Fruit fly (Drosophila melanogaster): Measurements from ENCODE around the gene CG7992.

CG7992 gene

DNA sequence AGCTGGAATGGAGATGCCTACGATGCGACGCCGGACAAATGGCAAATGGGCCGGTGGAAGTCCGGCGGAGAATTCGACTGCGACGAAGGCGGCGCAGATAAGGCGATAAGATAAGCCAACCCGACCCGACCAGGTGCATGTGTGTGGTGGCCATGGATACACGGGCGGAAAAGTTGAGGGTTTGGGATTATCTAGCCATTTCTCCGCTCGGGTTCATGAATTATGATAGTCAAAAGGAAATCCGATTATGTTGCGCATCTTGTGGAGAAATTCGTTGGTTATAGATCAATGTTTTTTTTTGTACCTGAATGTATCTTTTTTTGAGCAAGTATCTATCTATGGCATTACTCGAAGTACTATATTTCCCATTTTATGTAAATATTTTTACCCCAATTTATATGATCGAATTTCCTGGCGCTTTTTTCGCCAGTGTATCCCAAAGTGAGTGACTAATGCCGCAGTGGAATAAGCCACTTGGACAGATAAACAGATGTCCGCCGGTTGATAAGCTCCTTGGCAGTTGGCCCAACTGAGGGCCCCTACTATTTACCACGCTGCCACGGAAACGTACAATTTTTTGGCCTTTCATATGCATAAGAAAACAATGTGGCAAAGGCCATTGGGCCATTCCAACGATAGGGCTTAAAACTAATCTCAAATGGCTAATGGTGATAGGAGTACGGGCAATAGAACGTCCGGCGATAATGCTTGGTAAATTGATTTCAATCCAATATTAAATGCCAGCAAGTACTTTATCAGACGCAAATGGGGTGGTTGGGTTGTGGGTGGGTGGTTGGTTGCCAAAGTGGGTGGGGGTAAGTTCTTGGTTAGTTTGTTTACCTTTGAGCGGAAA lies at the start of gene CG7992:
CG7992 (minus strand) TSS at position 51 of the 853 bp plus-strand sequence.
- peak; percentile 90 for TF ChIP-seq noc (tag; optimal IDR thresholded peaks at IDR 0.05)

DNA sequence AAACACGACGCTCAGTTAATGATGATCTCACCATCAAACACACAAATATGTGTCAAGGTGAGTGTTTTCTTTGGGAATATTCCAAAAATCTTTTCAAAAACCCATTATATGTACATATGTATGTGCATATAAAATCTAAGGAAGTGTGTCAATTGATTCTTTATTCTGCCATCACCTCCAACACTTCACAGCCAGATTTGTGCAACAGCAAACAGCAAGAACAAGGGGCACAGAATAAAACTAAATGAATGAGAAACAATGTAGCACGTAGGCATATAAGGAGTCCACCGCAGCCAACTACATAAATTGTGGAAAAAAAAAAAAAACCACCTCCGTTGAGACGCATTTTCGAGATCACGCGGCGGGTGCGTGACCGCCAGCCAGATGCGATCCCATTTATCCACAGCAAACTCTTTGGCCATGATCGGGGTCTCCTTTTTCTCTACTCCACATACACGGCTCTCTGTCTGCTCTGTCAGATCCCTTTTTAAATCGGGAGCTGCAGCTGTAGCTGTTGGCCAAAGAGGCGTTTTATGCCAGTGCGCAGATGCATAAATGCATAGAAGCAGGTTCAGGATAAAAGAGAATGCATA lies 48.9 kb upstream of the CG7992 start:
- TF ChIP-seq noc (tag; optimal IDR thresholded peaks at IDR 0.05): no peak

DNA sequence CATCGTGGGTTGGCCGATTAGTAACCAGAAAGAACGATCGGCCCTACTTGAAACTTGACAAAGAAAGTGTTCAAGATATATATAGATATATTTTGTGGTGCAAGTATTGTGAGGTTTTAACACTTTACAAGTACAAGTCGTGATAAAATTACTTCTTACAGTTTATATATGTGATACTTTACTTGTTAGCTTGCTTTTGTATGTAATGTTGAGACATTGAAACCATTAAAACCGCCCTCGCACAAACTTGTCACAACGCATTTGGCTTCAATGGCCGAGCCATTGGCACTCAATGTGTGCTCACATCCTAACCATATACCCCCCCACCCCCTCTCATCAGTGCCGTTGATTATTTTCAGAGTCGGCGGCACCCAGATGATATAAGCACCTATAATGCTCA lies 47.9 kb upstream of the CG7992 start:
- TF ChIP-seq noc (tag; optimal IDR thresholded peaks at IDR 0.05): no peak

DNA sequence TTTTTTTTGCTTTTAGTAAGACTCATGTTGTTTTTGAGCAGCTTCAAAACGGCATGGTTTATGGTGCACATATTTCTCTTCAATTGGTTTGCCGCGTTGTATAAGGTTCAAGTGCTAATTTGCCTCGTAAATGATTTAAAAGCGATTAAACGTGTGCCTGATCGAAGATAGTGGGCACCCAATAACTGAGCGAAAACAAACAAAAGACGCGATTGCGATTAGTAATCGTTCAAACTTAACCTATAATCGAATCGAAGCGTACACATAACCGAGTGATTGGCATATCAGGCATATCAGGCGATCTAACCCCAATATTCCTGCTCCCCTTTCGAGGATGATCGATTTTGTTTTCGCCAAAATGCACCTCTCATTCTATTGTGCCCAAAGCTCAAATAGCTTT lies 47.0 kb upstream of the CG7992 start:
- peak; percentile 29 for TF ChIP-seq noc (tag; optimal IDR thresholded peaks at IDR 0.05)

DNA sequence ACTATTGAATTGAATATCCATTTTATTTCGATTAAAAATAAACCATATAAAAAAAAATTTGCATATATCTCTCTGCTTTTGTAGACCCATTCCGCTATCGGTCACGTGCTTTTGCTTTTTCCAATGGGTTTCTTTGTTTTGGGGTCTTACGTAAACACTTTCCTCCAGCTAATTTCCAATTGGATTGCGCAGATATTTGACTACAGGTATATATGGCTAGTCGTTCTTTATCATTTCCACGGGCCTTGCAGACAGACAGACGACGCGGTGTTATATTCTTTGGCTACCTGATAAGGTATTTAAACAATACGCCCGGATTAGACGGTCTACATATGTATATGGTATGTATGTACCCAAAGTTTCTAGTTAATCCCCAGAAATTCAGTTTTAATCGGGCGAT lies 46.3 kb upstream of the CG7992 start:
- TF ChIP-seq noc (tag; optimal IDR thresholded peaks at IDR 0.05): no peak

DNA sequence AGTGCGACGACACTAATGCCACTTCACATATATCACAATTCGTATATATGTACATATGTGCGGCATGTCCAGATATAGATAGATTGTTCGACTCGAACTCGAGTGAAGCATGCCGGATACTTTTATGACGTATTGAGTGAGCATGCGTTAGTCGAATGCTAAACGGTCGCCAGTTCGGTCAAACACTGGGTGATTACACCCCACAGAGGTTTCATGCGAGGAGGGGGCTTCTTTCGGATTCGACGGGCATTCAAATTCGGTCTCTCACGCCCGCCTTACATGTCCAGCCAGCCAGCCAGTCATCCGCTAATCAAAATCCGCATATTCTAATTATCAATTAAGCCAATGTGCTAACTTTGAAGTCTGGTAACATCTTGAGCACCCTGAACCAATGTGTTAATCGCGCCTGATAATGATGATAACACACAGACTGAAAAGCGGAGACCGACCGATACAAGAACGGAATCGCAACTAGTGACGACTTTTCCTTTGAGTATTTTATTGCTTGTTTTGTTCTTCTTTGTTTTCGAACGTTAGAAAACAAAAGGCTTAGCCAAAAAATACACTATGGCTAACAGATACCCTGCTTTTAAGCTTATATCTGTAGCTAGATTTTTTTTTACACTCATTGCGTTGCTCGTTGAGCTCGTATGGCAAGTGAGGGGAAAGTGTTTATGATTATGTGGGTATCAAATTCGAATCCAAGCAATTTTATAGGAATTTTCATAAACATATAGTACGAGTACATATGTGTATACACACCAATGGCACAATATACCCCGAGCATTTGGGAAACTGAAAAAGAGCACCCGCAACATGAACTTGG lies 44.9 kb upstream of the CG7992 start:
- TF ChIP-seq noc (tag; optimal IDR thresholded peaks at IDR 0.05): peak; percentile 76

DNA sequence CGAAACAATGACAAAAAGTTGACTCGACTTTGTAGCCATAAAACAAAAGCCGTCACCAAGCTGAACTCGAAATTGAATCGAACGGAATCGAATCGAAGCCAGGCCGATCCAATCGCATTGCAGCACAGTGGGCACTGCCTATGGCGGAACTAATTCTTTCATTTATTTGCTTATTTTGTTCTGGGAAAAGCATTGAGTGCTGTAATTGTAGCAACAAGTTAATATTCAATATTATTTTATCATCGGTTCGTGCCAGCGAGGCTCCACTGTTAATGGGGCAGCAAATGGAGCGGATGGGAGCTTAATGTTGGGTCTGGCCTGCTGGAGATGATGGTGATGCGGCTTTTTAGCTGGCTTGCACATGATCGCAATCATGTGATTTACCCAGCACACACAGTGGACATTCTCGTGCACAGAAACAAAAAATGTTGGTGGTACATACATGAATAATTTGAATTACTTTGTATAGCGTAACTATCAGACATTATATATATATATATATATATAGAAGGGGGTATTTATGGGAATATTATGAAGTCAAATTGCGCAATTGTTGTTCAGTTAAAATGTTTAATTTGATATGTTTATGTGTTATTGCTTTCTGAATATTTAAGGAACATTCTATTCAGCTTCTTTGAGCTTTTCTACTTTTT lies 42.4 kb upstream of the CG7992 start:
- peak; percentile 62 for TF ChIP-seq noc (tag; optimal IDR thresholded peaks at IDR 0.05)

DNA sequence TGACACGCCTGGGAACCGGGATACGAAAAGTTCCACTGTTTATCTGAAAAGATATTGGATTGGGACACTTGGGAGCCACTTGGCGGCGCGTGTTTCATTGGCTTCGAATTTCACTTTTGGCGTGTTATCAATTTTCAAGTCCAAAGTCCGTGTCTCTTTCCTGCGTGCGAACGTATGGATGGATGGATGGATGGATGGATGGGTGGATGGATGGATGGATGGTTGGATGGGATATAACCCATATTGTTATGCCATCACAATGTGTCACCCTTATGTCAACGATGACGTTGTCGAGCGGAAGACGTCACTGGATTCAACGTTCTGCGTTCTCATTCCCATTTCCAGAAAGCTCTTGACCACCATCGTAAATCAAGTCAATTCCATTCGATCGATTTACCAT lies 40.7 kb upstream of the CG7992 start:
- no peak for TF ChIP-seq noc (tag; optimal IDR thresholded peaks at IDR 0.05)

DNA sequence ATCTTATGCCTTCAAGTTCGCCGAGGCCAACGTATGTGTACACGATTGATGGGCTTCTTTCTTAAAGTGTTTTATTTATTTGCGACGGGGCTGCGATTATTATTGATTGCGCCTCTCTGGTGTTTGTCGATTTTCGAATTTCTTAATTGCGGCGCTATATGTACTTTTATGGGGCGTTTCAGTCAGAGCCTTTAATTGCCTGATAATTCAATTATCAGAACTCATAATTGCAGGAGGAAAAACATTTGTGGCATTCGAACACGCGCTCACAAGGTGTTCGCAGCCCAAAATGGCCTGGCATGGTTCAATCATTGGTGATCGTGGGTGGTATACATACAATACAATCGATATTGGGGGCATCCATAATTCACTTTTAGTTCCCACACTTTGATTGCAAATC lies 39.2 kb upstream of the CG7992 start:
- TF ChIP-seq noc (tag; optimal IDR thresholded peaks at IDR 0.05): peak; percentile 3

DNA sequence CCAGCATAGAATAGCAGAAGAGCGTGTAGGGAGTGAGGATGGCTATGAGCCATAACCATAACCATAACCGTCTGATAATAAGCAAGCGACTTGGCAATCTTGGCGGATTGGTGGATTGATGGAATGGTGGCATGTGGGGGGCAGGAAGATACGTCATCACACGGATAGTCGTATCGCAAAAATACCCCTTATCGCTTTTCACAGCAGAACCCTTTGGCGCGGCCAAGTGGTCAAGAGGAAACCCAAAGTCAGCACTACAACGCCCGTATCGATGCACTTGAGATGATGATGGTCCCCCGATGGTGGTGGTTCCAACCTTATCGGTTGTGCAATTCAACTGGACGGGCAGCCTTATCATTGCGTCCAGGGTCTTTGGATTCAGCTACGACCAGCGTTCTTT lies 38.4 kb upstream of the CG7992 start:
- peak; percentile 4 for TF ChIP-seq noc (tag; optimal IDR thresholded peaks at IDR 0.05)

DNA sequence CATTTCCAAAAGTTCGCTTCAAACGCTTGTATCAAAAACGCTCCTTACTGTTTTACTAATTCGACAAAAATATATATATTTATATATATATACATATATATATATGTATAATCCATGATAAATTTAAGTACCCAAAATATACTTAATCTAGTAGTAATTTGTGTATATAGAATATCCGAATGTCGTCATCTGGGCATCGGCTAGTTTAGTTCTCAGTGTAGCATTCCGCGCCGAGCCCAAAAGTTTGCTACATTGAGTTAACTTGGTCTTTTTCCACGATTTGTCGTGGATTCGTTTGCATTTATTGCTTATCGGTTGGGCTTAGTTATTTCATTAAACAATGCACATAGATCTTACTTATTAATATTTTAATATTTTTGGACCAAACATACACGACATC lies 34.2 kb upstream of the CG7992 start:
- no peak for TF ChIP-seq noc (tag; optimal IDR thresholded peaks at IDR 0.05)

DNA sequence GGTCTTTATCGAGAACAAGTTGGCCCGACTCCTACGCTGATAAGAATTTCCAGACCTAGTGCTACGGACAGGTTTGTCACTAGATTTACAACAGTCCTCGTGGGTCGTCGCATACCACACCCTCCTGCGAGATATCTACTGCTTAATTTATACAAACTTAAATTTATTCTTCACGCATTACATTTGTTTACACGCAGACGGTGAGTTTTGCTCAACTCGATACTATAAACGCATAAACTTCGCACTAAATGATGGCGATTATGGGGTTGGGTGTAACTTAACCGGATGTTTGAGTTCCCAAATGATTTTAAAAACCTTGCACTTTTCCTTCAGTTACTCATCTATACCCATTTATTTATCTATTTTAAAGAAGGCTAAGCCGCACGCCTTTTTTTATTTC lies 33.6 kb upstream of the CG7992 start:
- no peak for TF ChIP-seq noc (tag; optimal IDR thresholded peaks at IDR 0.05)

DNA sequence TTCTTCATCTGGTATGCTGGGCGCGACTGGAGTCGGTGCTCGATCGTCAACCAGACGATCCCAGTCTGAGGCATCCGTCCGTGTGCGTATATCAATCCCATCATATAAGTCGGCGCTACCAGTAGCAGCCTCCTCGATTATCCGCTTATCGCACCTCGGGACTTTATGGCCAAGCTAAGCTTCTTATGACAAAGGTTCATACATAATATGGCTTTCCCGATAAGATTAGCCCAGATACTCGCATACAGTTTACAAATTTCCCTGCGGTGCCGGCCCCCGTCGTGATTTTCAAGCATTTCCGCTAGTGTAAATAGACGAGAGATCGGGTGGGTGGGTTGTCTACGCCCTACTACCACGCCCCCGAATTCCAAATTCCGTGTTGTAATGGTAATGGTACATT lies 33.2 kb upstream of the CG7992 start, which contains the start of gene CG8028:
CG8028 (minus strand) TSS at position 101 of the 400 bp plus-strand sequence.
- peak; percentile 4 for TF ChIP-seq noc (tag; optimal IDR thresholded peaks at IDR 0.05)

DNA sequence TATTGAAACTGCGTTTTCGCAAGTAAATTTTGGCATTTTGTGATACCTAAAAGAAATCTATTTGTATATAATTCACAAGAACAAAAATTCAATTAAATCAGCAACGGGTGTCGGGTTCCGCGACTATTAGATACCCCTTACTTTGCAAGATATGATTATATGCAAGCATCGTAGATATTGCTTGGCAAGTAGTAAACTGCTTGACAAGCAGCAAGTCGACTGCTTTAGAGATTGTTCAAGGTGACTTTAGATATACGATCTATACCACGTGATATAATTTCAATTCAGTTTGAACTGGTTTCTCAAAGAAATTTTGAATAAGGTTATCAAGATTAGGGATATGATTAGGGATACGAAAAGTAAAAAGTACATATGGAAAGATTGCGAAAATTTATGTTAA lies 31.3 kb upstream of the CG7992 start:
- TF ChIP-seq noc (tag; optimal IDR thresholded peaks at IDR 0.05): no peak

DNA sequence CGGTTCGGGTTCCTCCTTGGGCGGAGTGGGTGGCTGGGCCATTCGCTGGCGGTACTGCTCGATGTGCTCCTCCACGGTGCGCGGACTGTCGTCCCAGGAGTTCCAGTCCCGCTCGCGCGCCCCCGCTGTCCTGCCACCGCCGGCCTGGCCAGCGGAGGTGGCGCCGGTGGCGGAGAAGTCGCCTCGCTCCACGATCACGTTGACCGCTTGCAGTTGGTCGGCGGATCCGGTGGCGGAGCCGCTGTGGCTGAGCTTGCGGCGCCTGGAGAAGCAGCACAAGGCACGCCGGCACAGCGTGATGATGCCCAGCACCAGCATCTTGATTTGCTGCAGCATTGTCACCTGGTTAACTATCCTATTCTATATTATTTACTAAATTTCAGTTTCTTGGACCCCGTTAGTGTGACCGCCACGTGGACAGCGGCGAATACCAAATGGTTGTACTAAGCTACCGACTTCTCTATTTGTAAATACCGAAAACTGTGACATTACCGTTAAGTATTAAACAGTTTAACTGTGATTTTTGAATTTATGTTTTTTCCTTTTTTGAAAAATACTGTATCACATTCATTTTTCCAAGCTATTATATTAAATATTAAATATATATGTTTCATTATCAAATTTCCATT lies 29.6 kb upstream of the CG7992 start, which contains the start of the genes CG32537 and CG32536:
CG32537 (minus strand) TSS at position 51 of the 629 bp plus-strand sequence.
CG32536 (minus strand) TSS at position 410 of the 629 bp plus-strand sequence.
- no peak for TF ChIP-seq noc (tag; optimal IDR thresholded peaks at IDR 0.05)

All from whole organism, larva.